Fruit fly (Drosophila melanogaster) Kc167 (cell line): ENCODE results near the gene FeCH.

ENCODE experiments used
- Myc ChIP-seq: fragments of >200 bp; optimal IDR thresholded peaks from 2 replicates; lab custom pipeline; 2017; ENCODE audit warnings: missing external identifiers
- Sin3A ChIP-seq: fragments of >200 bp; optimal IDR thresholded peaks from 2 replicates; lab custom pipeline; 2018; ENCODE audit warnings: missing external identifiers
- h ChIP-seq: fragments of >200 bp; optimal IDR thresholded peaks from 3 replicates; lab custom pipeline; 2018; ENCODE audit warnings: missing external identifiers
- insv ChIP-seq: fragments of >200 bp; optimal IDR thresholded peaks from 3 replicates; lab custom pipeline; 2018; ENCODE audit warnings: missing external identifiers
- psq ChIP-seq: fragments of >200 bp; optimal IDR thresholded peaks from 2 replicates; lab custom pipeline; 2017; ENCODE audit warnings: missing external identifiers
- ttk ChIP-seq: sonication (Bioruptor generic); optimal IDR thresholded peaks from 2 replicates; lab custom pipeline; 2017; ENCODE audit warnings: missing external identifiers

Gene FeCH

dm6 chr3R:31800663-31801062, 11.4 kb downstream of the FeCH start, which contains the start of gene Ir100a:
TSS of gene Ir100a (plus strand) at chr3R:31800963.
- TF ChIP-seq insv (no peak), Myc (no peak), ttk (lab: Kevin White, UChicago) (no peak), psq (no peak)

DNA sequence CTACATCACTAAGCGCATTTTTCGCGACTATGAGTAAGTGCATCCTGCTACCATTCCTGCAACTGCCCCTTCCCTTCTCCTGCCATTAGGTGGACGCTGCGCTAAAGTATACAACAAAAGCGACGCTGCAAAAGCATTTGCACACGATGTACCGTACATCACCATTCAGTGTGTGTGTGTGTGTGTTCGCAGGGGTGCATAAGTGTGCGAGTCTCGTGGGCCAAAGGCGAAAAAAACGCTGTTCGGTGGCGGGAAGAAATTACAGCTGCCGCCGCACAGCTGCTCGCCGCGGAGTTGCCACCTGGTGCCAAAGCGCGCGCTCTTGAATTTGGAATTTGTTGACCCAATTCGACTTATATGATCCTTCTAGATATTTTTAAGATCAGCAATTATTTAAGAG, 17.6 kb downstream of the FeCH start:
- no peak for TF ChIP-seq insv
- no peak for TF ChIP-seq ttk (lab: Kevin White, UChicago)
- TF ChIP-seq psq: no peak
- TF ChIP-seq Sin3A (lab: Kevin White, UChicago): no peak
- TF ChIP-seq h: no peak
- no peak for TF ChIP-seq Myc

dm6 chr3R:31793664-31794417, 18.3 kb downstream of the FeCH start, which contains the start of the genes Mccc1 and Acf:
TSS of gene Mccc1 (minus strand) at chr3R:31793907.
TSS of gene Acf (plus strand) at chr3R:31793981.
- TF ChIP-seq ttk (lab: Kevin White, UChicago) (no peak), psq (no peak), Sin3A (lab: Kevin White, UChicago) (no peak), h (no peak), Myc (no peak), insv (no peak)

dm6 chr3R:31777482-31778165, 34.5 kb downstream of the FeCH start:
- TF ChIP-seq Myc (no peak), psq (no peak), Sin3A (lab: Kevin White, UChicago) (no peak), ttk (lab: Kevin White, UChicago) (no peak), insv (no peak), h (no peak)

dm6 chr3R:31776583-31777362, 35.3 kb downstream of the FeCH start, which contains the start of the genes CG2126 and faf:
TSS of gene CG2126 (minus strand) at chr3R:31776652.
TSS of gene faf (plus strand) at chr3R:31777020.
- TF ChIP-seq h: no peak
- no peak for TF ChIP-seq insv
- no peak for TF ChIP-seq psq
- no peak for TF ChIP-seq ttk (lab: Kevin White, UChicago)
- no peak for TF ChIP-seq Myc
- TF ChIP-seq Sin3A (lab: Kevin White, UChicago): no peak

dm6 chr3R:31771790-31772576, 40.1 kb downstream of the FeCH start, which contains the start of the genes betaGlu and sip3:
TSS of gene betaGlu (minus strand) at chr3R:31771848.
TSS of gene sip3 (plus strand) at chr3R:31772219.
- TF ChIP-seq h (no peak), psq (no peak), Sin3A (lab: Kevin White, UChicago) (no peak), ttk (lab: Kevin White, UChicago) (no peak), insv (no peak), Myc (no peak)

- no peak for TF ChIP-seq psq
- no peak for TF ChIP-seq h
- no peak for TF ChIP-seq Sin3A (lab: Kevin White, UChicago)
- TF ChIP-seq Myc: no peak
- TF ChIP-seq ttk (lab: Kevin White, UChicago): no peak
- no peak for TF ChIP-seq insv
These were observed 43.9 kb downstream of the FeCH start for dm6 chr3R:31768198-31768597.

dm6 chr3R:31767528-31767927, 44.6 kb downstream of the FeCH start:
- TF ChIP-seq insv (no peak), ttk (lab: Kevin White, UChicago) (no peak), Myc (no peak), Sin3A (lab: Kevin White, UChicago) (no peak), h (no peak), psq (no peak)

- TF ChIP-seq h (no peak), ttk (lab: Kevin White, UChicago) (no peak), Myc (no peak), psq (no peak), Sin3A (lab: Kevin White, UChicago) (no peak), insv (no peak)
These were observed 47.0 kb downstream of the FeCH start for dm6 chr3R:31765145-31765544.

- TF ChIP-seq h (no peak), psq (no peak), Myc (no peak), insv (no peak), ttk (lab: Kevin White, UChicago) (no peak), Sin3A (lab: Kevin White, UChicago) (no peak)
These were observed 47.4 kb downstream of the FeCH start, which contains the start of gene CG2150 for dm6 chr3R:31764672-31765071. TSS of gene CG2150 (minus strand) at chr3R:31764772.

- TF ChIP-seq psq (no peak), h (no peak)
These were observed 49.4 kb downstream of the FeCH start for dm6 chr3R:31762672-31763071.

dm6 chr3R:31761529-31762009, 50.5 kb downstream of the FeCH start, which contains the start of gene Smvt:
TSS of gene Smvt (minus strand) at chr3R:31761579.
- TF ChIP-seq Sin3A (lab: Kevin White, UChicago) (no peak), ttk (lab: Kevin White, UChicago) (no peak), insv (no peak), h (no peak), psq (no peak), Myc (no peak)
